Worm (Caenorhabditis elegans): ENCODE data around the gene acp-3.

DNA sequence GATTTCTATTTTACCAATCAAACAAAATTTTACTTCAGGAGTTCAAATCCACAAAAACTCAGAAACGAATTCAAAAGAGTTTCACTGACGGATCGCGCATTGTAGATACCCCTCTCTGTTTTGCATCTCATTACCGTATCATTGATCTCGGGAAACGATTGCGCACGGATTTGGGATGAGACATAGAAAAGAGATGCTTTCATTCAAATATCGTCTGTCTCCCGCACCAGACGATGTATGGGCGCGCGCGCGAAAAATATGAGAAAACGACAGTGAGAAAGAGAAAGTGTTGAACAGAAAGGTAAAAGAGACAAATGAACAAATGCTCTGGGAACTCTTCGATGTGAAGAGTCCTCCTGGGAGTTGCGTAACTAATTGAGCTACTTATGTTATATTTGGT, 25.9 kb downstream of the acp-3 start:
- TF ChIP-seq med-1 (GFP tag; optimal IDR thresholded peaks at IDR 0.05; ENCODE audit: insufficient read depth) (no peak), flt-1 (GFP tag; IDR thresholded peaks at IDR 0.05) (no peak), ref-1 (GFP tag; conservative IDR thresholded peaks at IDR 0.05) (no peak), cog-1 (tag; optimal IDR thresholded peaks at IDR 0.05) (no peak), klf-2 (GFP tag; conservative IDR thresholded peaks at IDR 0.05) (no peak), ztf-29 (GFP tag; IDR thresholded peaks at IDR 0.05) (no peak), ztf-23 (GFP tag; IDR thresholded peaks at IDR 0.05) (no peak), T22C8.4 (GFP tag; IDR thresholded peaks at IDR 0.05) (no peak), tab-1 (GFP tag; IDR thresholded peaks at IDR 0.05) (no peak)

Measured in whole organism, midembryonic.